Worm (Caenorhabditis elegans): ENCODE data around the gene K02E7.4.

DNA sequence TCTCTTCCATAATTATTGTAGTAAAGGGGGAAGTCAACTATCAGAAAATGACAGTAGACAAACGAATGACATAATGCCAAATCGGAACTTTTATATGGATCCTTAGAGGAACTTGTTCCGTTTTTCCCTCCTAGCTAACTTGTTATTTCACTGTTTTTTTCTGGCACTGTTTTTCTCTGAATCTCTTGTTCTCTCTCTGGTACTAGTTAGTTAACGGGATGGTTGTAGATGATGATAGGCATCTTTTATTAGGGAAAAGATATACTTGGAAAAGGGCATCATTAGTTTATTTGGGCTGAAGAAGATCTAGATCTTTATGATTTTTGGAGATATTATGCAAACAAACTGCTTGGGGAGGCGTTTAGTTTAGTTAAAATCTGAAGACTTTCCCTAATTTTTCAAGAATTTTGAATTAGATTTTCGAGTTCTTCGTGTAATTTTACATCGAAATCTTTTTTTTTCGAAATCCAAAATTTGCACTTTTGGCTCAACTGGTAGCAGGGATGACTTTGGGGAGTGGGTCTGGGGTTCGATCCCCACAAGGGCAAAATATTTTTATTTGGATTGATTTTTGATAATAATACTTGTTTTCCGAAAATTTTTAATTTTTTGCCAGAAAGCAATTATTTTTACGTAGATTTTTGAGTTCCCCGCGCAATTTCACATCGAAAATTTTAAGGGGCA is 34.9 kb downstream of the K02E7.4 start, which contains the start of gene col-40:
- TF ChIP-seq gmeb-2 (tag; optimal IDR thresholded peaks at IDR 0.05) (no peak), fax-1 (tag; optimal IDR thresholded peaks at IDR 0.05) (no peak), npax-4 (tag; optimal IDR thresholded peaks at IDR 0.05) (no peak)

Data from whole organism, late embryonic.